Worm (Caenorhabditis elegans) whole organism, L1 larva: ENCODE measurements around the gene F56A8.8.

Source experiments
- C16A3.4 ChIP-seq: fragments of 150-350 bp; optimal IDR thresholded peaks from 2 replicates; lab custom pipeline; 2014; ENCODE audit warnings: missing biosample characterization, missing genetic modification characterization
- F16B12.6 ChIP-seq: fragments of 150-350 bp; optimal IDR thresholded peaks from 2 replicates; lab custom pipeline; 2014; ENCODE audit warnings: missing biosample characterization, missing genetic modification characterization
- ama-1 ChIP-seq: fragments of 150-350 bp; optimal IDR thresholded peaks from 2 replicates; lab custom pipeline; 2014
- blmp-1 ChIP-seq: fragments of 150-350 bp; optimal IDR thresholded peaks from 2 replicates; lab custom pipeline; 2014; ENCODE audit warnings: missing biosample characterization, missing genetic modification characterization
- ceh-63 ChIP-seq: fragments of 200-800 bp; sonication (Bioruptor generic); optimal IDR thresholded peaks from 2 replicates; lab custom pipeline; 2018; ENCODE audit warnings: mild to moderate bottlenecking, missing genetic modification characterization, missing compliant biosample characterization
- ceh-8 ChIP-seq: fragments of 200-800 bp; sonication (Bioruptor generic); optimal IDR thresholded peaks from 2 replicates; lab custom pipeline; 2018; ENCODE audit warnings: mild to moderate bottlenecking, missing genetic modification characterization, moderate library complexity, missing compliant biosample characterization
- ceh-88 ChIP-seq: fragments of 200-800 bp; sonication (Bioruptor generic); IDR thresholded peaks from 2 replicates; pipeline ENCODE4 v1.3.6; 2022; ENCODE audit warnings: missing genetic modification characterization, missing compliant biosample characterization
- dpl-1 ChIP-seq, 3 experiments: fragments of 150-350 bp in 2 of 3; sonication (generic microtip) in 1 of 3; optimal IDR thresholded peaks; 2 replicates each; lab custom pipeline; 2014 to 2017; ENCODE audit warnings: missing biosample characterization in 3 of 3, missing genetic modification characterization in 3 of 3, missing genetic modification reagents in 3 of 3
- dsc-1 ChIP-seq: sonication (generic microtip); optimal IDR thresholded peaks from 2 replicates; lab custom pipeline; 2016; ENCODE audit warnings: mild to moderate bottlenecking, missing genetic modification characterization, missing compliant biosample characterization
- egl-13 ChIP-seq: sonication (generic microtip); optimal IDR thresholded peaks from 2 replicates; lab custom pipeline; 2016; ENCODE audit warnings: missing genotype, missing genetic modification reagents, missing genetic modification characterization, missing compliant biosample characterization
- egl-27 ChIP-seq, 2 experiments: fragments of 150-350 bp in 1 of 2; sonication (generic microtip); optimal IDR thresholded peaks; 3 replicates each; lab custom pipeline; 2017 to 2018; ENCODE audit warnings: missing biosample characterization in 2 of 2, missing genetic modification characterization in 2 of 2, missing genetic modification reagents in 2 of 2
- elt-2 ChIP-seq: sonication (generic microtip); optimal IDR thresholded peaks from 2 replicates; lab custom pipeline; 2016; ENCODE audit warnings: missing genetic modification characterization, mild to moderate bottlenecking, inconsistent platforms, missing compliant biosample characterization, missing genetic modification reagents
- ets-5 ChIP-seq: fragments of 200-800 bp; sonication (Bioruptor generic); IDR thresholded peaks from 2 replicates; pipeline ENCODE4 v1.3.6; 2022; ENCODE audit warnings: missing genetic modification characterization, missing compliant biosample characterization
- fkh-8 ChIP-seq: sonication (generic microtip); optimal IDR thresholded peaks from 2 replicates; lab custom pipeline; 2016; ENCODE audit warnings: mild to moderate bottlenecking, missing genetic modification characterization, missing compliant biosample characterization
- fos-1 ChIP-seq: fragments of 150-350 bp; optimal IDR thresholded peaks from 2 replicates; lab custom pipeline; 2014; ENCODE audit warnings: missing biosample characterization, missing genetic modification characterization
- grh-1 ChIP-seq: fragments of 200-800 bp; sonication (Bioruptor generic); IDR thresholded peaks from 2 replicates; pipeline ENCODE4 v1.3.6; 2022; ENCODE audit warnings: missing genetic modification reagents, missing genetic modification characterization, missing compliant biosample characterization
- hlh-17 ChIP-seq: fragments of 200-800 bp; sonication (Bioruptor generic); optimal IDR thresholded peaks from 2 replicates; lab custom pipeline; 2018; ENCODE audit warnings: missing genetic modification characterization, mild to moderate bottlenecking, missing compliant biosample characterization, moderate library complexity, borderline replicate concordance
- irx-1 ChIP-seq: sonication (generic microtip); optimal IDR thresholded peaks from 2 replicates; lab custom pipeline; 2016; ENCODE audit warnings: missing genetic modification characterization, missing compliant biosample characterization
- isw-1 ChIP-seq: fragments of 200-800 bp; sonication (Bioruptor generic); IDR thresholded peaks from 2 replicates; pipeline ENCODE4 v1.3.6; 2022; ENCODE audit warnings: missing genetic modification characterization, missing compliant biosample characterization
- jun-1 ChIP-seq: fragments of 150-350 bp; optimal IDR thresholded peaks from 2 replicates; lab custom pipeline; 2014; ENCODE audit warnings: missing biosample characterization, missing genetic modification reagents, missing genetic modification characterization
- lin-13 ChIP-seq: fragments of 150-350 bp; optimal IDR thresholded peaks from 2 replicates; lab custom pipeline; 2014; ENCODE audit warnings: missing biosample characterization, missing genetic modification reagents, missing genetic modification characterization
- lin-14 ChIP-seq: fragments of 200-800 bp; sonication (Bioruptor generic); optimal IDR thresholded peaks from 2 replicates; lab custom pipeline; 2018; ENCODE audit warnings: mild to moderate bottlenecking, missing genetic modification characterization, moderate library complexity, missing compliant biosample characterization
- lin-35 ChIP-seq, 2 experiments: fragments of 150-350 bp; optimal IDR thresholded peaks; 2 replicates each; lab custom pipeline; 2014; ENCODE audit warnings: missing biosample characterization in 2 of 2, missing genetic modification characterization in 2 of 2, missing genetic modification reagents in 2 of 2
- lir-3 ChIP-seq: sonication (generic microtip); optimal IDR thresholded peaks from 2 replicates; lab custom pipeline; 2016; ENCODE audit warnings: mild to moderate bottlenecking, missing genetic modification characterization, moderate library complexity, missing compliant biosample characterization; ENCODE audit not compliant: poor library complexity
- mab-9 ChIP-seq: fragments of 200-800 bp; sonication (Bioruptor generic); IDR thresholded peaks from 2 replicates; pipeline ENCODE4 v1.3.6; 2022; ENCODE audit warnings: missing genetic modification reagents, missing genetic modification characterization, missing compliant biosample characterization
- mdl-1 ChIP-seq, 2 experiments: fragments of 150-350 bp; optimal IDR thresholded peaks; 2 replicates each; lab custom pipeline; 2014 to 2017; ENCODE audit warnings: missing biosample characterization in 2 of 2, missing genetic modification characterization in 2 of 2, inconsistent platforms in 1 of 2
- mef-2 ChIP-seq: fragments of 150-350 bp; optimal IDR thresholded peaks from 2 replicates; lab custom pipeline; 2014; ENCODE audit warnings: missing biosample characterization, missing genetic modification characterization
- nhr-19 ChIP-seq: fragments of 200-800 bp; sonication (Bioruptor generic); conservative IDR thresholded peaks from 2 replicates; pipeline ENCODE4 v1.3.6; 2022; ENCODE audit warnings: missing genetic modification characterization, missing compliant biosample characterization
- nhr-20 ChIP-seq: sonication (generic microtip); optimal IDR thresholded peaks from 2 replicates; lab custom pipeline; 2016; ENCODE audit warnings: mild to moderate bottlenecking, missing genetic modification characterization, missing compliant biosample characterization
- nhr-71 ChIP-seq: sonication (generic microtip); optimal IDR thresholded peaks from 2 replicates; lab custom pipeline; 2016; ENCODE audit warnings: mild to moderate bottlenecking, missing genetic modification characterization, moderate library complexity, missing compliant biosample characterization
- nhr-76 ChIP-seq: sonication (generic microtip); optimal IDR thresholded peaks from 2 replicates; lab custom pipeline; 2017; ENCODE audit warnings: missing biosample characterization, missing genetic modification characterization
- nhr-77 ChIP-seq: fragments of 150-350 bp; optimal IDR thresholded peaks from 2 replicates; lab custom pipeline; 2014; ENCODE audit warnings: missing biosample characterization, missing genetic modification characterization
- nhr-84 ChIP-seq: sonication (generic microtip); optimal IDR thresholded peaks from 2 replicates; lab custom pipeline; 2017; ENCODE audit warnings: missing biosample characterization, missing genetic modification characterization
- nhr-90 ChIP-seq: sonication (generic microtip); optimal IDR thresholded peaks from 2 replicates; lab custom pipeline; 2016; ENCODE audit warnings: mild to moderate bottlenecking, missing genetic modification characterization, missing compliant biosample characterization; ENCODE audit not compliant: poor library complexity
- pax-3 ChIP-seq: fragments of 200-800 bp; sonication (Bioruptor generic); optimal IDR thresholded peaks from 2 replicates; lab custom pipeline; 2018; ENCODE audit warnings: mild to moderate bottlenecking, missing genetic modification characterization, moderate library complexity, missing compliant biosample characterization
- rnt-1 ChIP-seq: sonication (generic microtip); optimal IDR thresholded peaks from 2 replicates; lab custom pipeline; 2016; ENCODE audit warnings: mild to moderate bottlenecking, missing genetic modification characterization, moderate library complexity, missing compliant biosample characterization
- skn-1 ChIP-seq: fragments of 150-350 bp; optimal IDR thresholded peaks from 2 replicates; lab custom pipeline; 2014; ENCODE audit warnings: missing biosample characterization, missing genetic modification characterization
- snpc-4 ChIP-seq: fragments of 150-350 bp; optimal IDR thresholded peaks from 2 replicates; lab custom pipeline; 2014; ENCODE audit warnings: missing biosample characterization, missing genetic modification characterization
- sup-37 ChIP-seq: fragments of 200-800 bp; sonication (Bioruptor generic); optimal IDR thresholded peaks from 2 replicates; lab custom pipeline; 2018; ENCODE audit warnings: mild to moderate bottlenecking, missing genetic modification characterization, missing compliant biosample characterization
- swsn-7 ChIP-seq: sonication (generic microtip); optimal IDR thresholded peaks from 2 replicates; lab custom pipeline; 2016; ENCODE audit warnings: missing genetic modification characterization, missing compliant biosample characterization
- tbx-2 ChIP-seq: sonication (generic microtip); optimal IDR thresholded peaks from 2 replicates; lab custom pipeline; 2016; ENCODE audit warnings: missing genetic modification characterization, missing compliant biosample characterization
- vab-15 ChIP-seq: sonication (generic microtip); optimal IDR thresholded peaks from 2 replicates; lab custom pipeline; 2017; ENCODE audit warnings: missing genotype, mild to moderate bottlenecking, missing genetic modification characterization, missing compliant biosample characterization
- zag-1 ChIP-seq: fragments of 150-350 bp; optimal IDR thresholded peaks from 2 replicates; lab custom pipeline; 2014; ENCODE audit warnings: missing biosample characterization, missing genetic modification characterization
- zip-4 ChIP-seq: fragments of 200-800 bp; sonication (Bioruptor generic); optimal IDR thresholded peaks from 2 replicates; lab custom pipeline; 2018; ENCODE audit warnings: mild to moderate bottlenecking, missing genetic modification characterization, moderate library complexity, missing compliant biosample characterization
- ztf-11 ChIP-seq, 2 experiments: sonication (generic microtip); optimal IDR thresholded peaks; 2 replicates each; lab custom pipeline; 2016 to 2017; ENCODE audit warnings: missing genetic modification characterization in 2 of 2, missing biosample characterization in 1 of 2, missing compliant biosample characterization in 1 of 2
- ztf-4 ChIP-seq: fragments of 150-350 bp; optimal IDR thresholded peaks from 2 replicates; lab custom pipeline; 2014; ENCODE audit warnings: missing biosample characterization, missing genetic modification characterization

The F56A8.8 gene

DNA sequence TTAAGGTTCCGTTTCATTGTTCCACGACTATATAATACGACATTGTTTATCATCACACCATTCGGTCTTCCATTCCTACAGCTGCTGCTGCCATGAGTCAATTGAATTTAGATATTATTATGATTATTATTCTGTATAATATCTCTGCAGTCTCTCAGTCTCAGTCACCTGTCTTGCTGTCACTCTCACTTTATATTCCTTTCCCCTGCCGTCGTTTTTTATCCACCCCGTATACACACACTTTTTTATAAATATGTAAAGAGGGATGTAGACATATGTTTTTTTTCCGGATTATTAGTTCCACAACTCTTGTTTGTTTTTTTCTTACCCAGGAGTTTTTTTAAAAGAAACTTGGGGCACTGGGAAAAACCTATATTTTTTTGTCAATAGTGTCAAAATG, 13.3 kb upstream of the F56A8.8 start:
- TF ChIP-seq hlh-17 (GFP tag; lab: Kevin White, UChicago) (no peak), fkh-8 (tag; lab: Kevin White, UChicago) (peak; percentile 15), blmp-1 (peak; percentile 74)

ce11 chrIII:13272788-13273187, 12.7 kb upstream of the F56A8.8 start:
- TF ChIP-seq nhr-71 (no peak), vab-15 (tag; lab: Kevin White, UChicago) (no peak), tbx-2 (no peak), egl-13 (tag; lab: Kevin White, UChicago) (no peak), isw-1 (GFP tag; lab: Robert Waterston, UW) (no peak), blmp-1 (no peak), rnt-1 (tag; lab: Kevin White, UChicago) (no peak), F16B12.6 (tag; lab: Kevin White, UChicago) (no peak), nhr-76 (tag; lab: Kevin White, UChicago) (no peak), nhr-90 (tag; lab: Kevin White, UChicago) (no peak), skn-1 (tag; lab: Kevin White, UChicago) (no peak), nhr-84 (tag; lab: Kevin White, UChicago) (no peak), elt-2 (tag; lab: Kevin White, UChicago) (no peak), ets-5 (GFP tag; lab: Robert Waterston, UW) (no peak), nhr-19 (GFP tag; lab: Robert Waterston, UW) (no peak)
- TF ChIP-seq, all 84 proteins: peak for 0

- TF ChIP-seq grh-1 (GFP tag; lab: Robert Waterston, UW) (no peak), mab-9 (peak; percentile 65), ama-1 (no peak), zag-1 (tag; lab: Kevin White, UChicago) (peak; percentile 3), nhr-71 (peak; percentile 89), dsc-1 (tag; lab: Kevin White, UChicago) (peak; percentile 77), nhr-77 (tag; lab: Kevin White, UChicago) (peak; percentile 20), lin-13 (peak; percentile 66), dpl-1 (GFP tag; optimal IDR thresholded peaks at IDR 0.05; lab: Kevin White, UChicago) (peak; percentile 31 to 45 (median 37)), nhr-90 (tag; lab: Kevin White, UChicago) (no peak), nhr-20 (tag; lab: Kevin White, UChicago) (peak; percentile 44), ceh-63 (GFP tag; lab: Kevin White, UChicago) (peak; percentile 53), swsn-7 (peak; percentile 84), rnt-1 (tag; lab: Kevin White, UChicago) (peak; percentile 37), ceh-8 (GFP tag; lab: Kevin White, UChicago) (peak; percentile 30), ceh-88 (GFP tag; lab: Robert Waterston, UW) (no peak), mdl-1 (tag; optimal IDR thresholded peaks at IDR 0.05; lab: Kevin White, UChicago) (peak in 1 of 2 experiments; percentile 47), ztf-4 (tag; lab: Kevin White, UChicago) (peak; percentile 63), mef-2 (tag; lab: Kevin White, UChicago) (no peak), hlh-17 (GFP tag; lab: Kevin White, UChicago) (no peak), isw-1 (GFP tag; lab: Robert Waterston, UW) (peak; percentile 61), egl-27 (tag; optimal IDR thresholded peaks at IDR 0.05; lab: Kevin White, UChicago) (peak in 1 of 2 experiments; percentile 25), C16A3.4 (tag; lab: Kevin White, UChicago) (peak; percentile 2), nhr-19 (GFP tag; lab: Robert Waterston, UW) (peak; percentile 48), sup-37 (GFP tag; lab: Kevin White, UChicago) (no peak), nhr-76 (tag; lab: Kevin White, UChicago) (peak; percentile 16), irx-1 (tag; lab: Kevin White, UChicago) (peak; percentile 52), nhr-84 (tag; lab: Kevin White, UChicago) (no peak), fos-1 (tag; lab: Kevin White, UChicago) (peak; percentile 65), ztf-11 (tag; optimal IDR thresholded peaks at IDR 0.05; lab: Kevin White, UChicago) (peak in 1 of 2 experiments; percentile 64), pax-3 (tag; lab: Kevin White, UChicago) (peak; percentile 57), tbx-2 (peak; percentile 83), lir-3 (tag; lab: Kevin White, UChicago) (peak; percentile 24), jun-1 (tag; lab: Kevin White, UChicago) (peak; percentile 46), lin-14 (GFP tag; lab: Kevin White, UChicago) (peak; percentile 95), snpc-4 (tag; lab: Kevin White, UChicago) (peak; percentile 20), zip-4 (GFP tag; lab: Kevin White, UChicago) (no peak), egl-13 (tag; lab: Kevin White, UChicago) (peak; percentile 82), lin-35 (GFP tag; optimal IDR thresholded peaks at IDR 0.05; lab: Kevin White, UChicago) (peak in 1 of 2 experiments; percentile 74)
Observed at ce11 chrIII:13275784-13276183, 9.7 kb upstream of the F56A8.8 start.
